Worm (Caenorhabditis elegans) whole organism, mixed stage, embryonic: ENCODE measurements around the gene C46C2.7.

Source experiments
- M03D4.4 ChIP-seq: sonication (generic microtip); optimal IDR thresholded peaks from 2 replicates; lab custom pipeline; 2017; ENCODE audit warnings: mild to moderate bottlenecking, missing genetic modification characterization, missing compliant biosample characterization
- bed-3 ChIP-seq: fragments of 200-800 bp; sonication (Bioruptor generic); optimal IDR thresholded peaks from 3 replicates; lab custom pipeline; 2018; ENCODE audit warnings: mild to moderate bottlenecking, missing genetic modification characterization, moderate library complexity, missing compliant biosample characterization
- blmp-1 ChIP-seq: fragments of 150-350 bp; optimal IDR thresholded peaks from 2 replicates; lab custom pipeline; 2014; ENCODE audit warnings: missing biosample characterization, missing genetic modification characterization
- ceh-39 ChIP-seq: fragments of 150-350 bp; optimal IDR thresholded peaks from 2 replicates; lab custom pipeline; 2014; ENCODE audit warnings: missing biosample characterization, missing genetic modification characterization
- ceh-43 ChIP-seq: fragments of 200-800 bp; sonication (Bioruptor generic); optimal IDR thresholded peaks from 2 replicates; lab custom pipeline; 2018; ENCODE audit warnings: mild to moderate bottlenecking, missing genetic modification characterization, moderate library complexity, missing compliant biosample characterization
- ceh-83 ChIP-seq: fragments of 200-800 bp; sonication (Bioruptor generic); optimal IDR thresholded peaks from 2 replicates; lab custom pipeline; 2018; ENCODE audit warnings: mild to moderate bottlenecking, missing genetic modification characterization, missing compliant biosample characterization
- ces-1 ChIP-seq: fragments of 150-350 bp; optimal IDR thresholded peaks from 2 replicates; lab custom pipeline; 2014; ENCODE audit warnings: missing biosample characterization, missing genetic modification reagents, missing genetic modification characterization
- cnd-1 ChIP-seq: fragments of 200-800 bp; sonication (Bioruptor generic); optimal IDR thresholded peaks from 2 replicates; lab custom pipeline; 2018; ENCODE audit warnings: mild to moderate bottlenecking, missing genetic modification characterization, missing compliant biosample characterization
- drap-1 ChIP-seq: fragments of 200-800 bp; sonication (Bioruptor generic); optimal IDR thresholded peaks from 3 replicates; lab custom pipeline; 2018; ENCODE audit warnings: mild to moderate bottlenecking, missing genetic modification characterization, missing compliant biosample characterization
- elt-1 ChIP-seq: sonication (generic microtip); optimal IDR thresholded peaks from 2 replicates; lab custom pipeline; 2017; ENCODE audit warnings: missing genetic modification characterization, mild to moderate bottlenecking, missing compliant biosample characterization, antibody characterized with exemption, moderate library complexity, borderline replicate concordance; ENCODE audit not compliant: insufficient read depth
- flh-1 ChIP-seq: fragments of 200-800 bp; sonication (Bioruptor generic); optimal IDR thresholded peaks from 2 replicates; lab custom pipeline; 2018; ENCODE audit warnings: mild to moderate bottlenecking, missing genetic modification characterization, moderate library complexity, missing compliant biosample characterization
- ham-2 ChIP-seq: fragments of 200-800 bp; sonication (Bioruptor generic); optimal IDR thresholded peaks from 2 replicates; lab custom pipeline; 2018; ENCODE audit warnings: mild to moderate bottlenecking, missing genetic modification characterization, missing compliant biosample characterization
- lin-13 ChIP-seq: fragments of 150-350 bp; optimal IDR thresholded peaks from 2 replicates; lab custom pipeline; 2014; ENCODE audit warnings: missing biosample characterization, missing genetic modification characterization
- lin-32 ChIP-seq: fragments of 200-800 bp; sonication (Bioruptor generic); optimal IDR thresholded peaks from 2 replicates; lab custom pipeline; 2018; ENCODE audit warnings: mild to moderate bottlenecking, missing genetic modification characterization, missing compliant biosample characterization
- lsy-2 ChIP-seq: fragments of 150-350 bp; optimal IDR thresholded peaks from 2 replicates; lab custom pipeline; 2014; ENCODE audit warnings: missing biosample characterization, missing genetic modification characterization
- mab-5 ChIP-seq: fragments of 150-350 bp; optimal IDR thresholded peaks from 2 replicates; lab custom pipeline; 2014; ENCODE audit warnings: missing biosample characterization, missing genetic modification characterization
- mep-1 ChIP-seq: fragments of 150-350 bp; optimal IDR thresholded peaks from 2 replicates; lab custom pipeline; 2017; ENCODE audit warnings: missing biosample characterization, missing genetic modification reagents, missing genetic modification characterization, inconsistent platforms
- nhr-12 ChIP-seq: fragments of 150-350 bp; optimal IDR thresholded peaks from 2 replicates; lab custom pipeline; 2014; ENCODE audit warnings: missing biosample characterization, missing genetic modification characterization
- nhr-2 ChIP-seq: fragments of 150-350 bp; optimal IDR thresholded peaks from 2 replicates; lab custom pipeline; 2014; ENCODE audit warnings: missing biosample characterization, missing genetic modification characterization
- nhr-237 ChIP-seq: fragments of 150-350 bp; optimal IDR thresholded peaks from 2 replicates; lab custom pipeline; 2014; ENCODE audit warnings: missing biosample characterization, missing genetic modification characterization
- nhr-28 ChIP-seq: fragments of 150-350 bp; optimal IDR thresholded peaks from 2 replicates; lab custom pipeline; 2014; ENCODE audit warnings: missing biosample characterization, missing genetic modification characterization
- nhr-76 ChIP-seq: sonication (generic microtip); optimal IDR thresholded peaks from 2 replicates; lab custom pipeline; 2017; ENCODE audit warnings: missing biosample characterization, missing genetic modification characterization
- sem-2 ChIP-seq: fragments of 200-800 bp; sonication (Bioruptor generic); optimal IDR thresholded peaks from 2 replicates; lab custom pipeline; 2018; ENCODE audit warnings: mild to moderate bottlenecking, missing genetic modification characterization, missing compliant biosample characterization
- snpc-4 ChIP-seq: fragments of 150-350 bp; optimal IDR thresholded peaks from 2 replicates; lab custom pipeline; 2014; ENCODE audit warnings: missing biosample characterization, missing genetic modification characterization
- sptf-1 ChIP-seq: sonication (generic microtip); optimal IDR thresholded peaks from 2 replicates; lab custom pipeline; 2017; ENCODE audit warnings: mild to moderate bottlenecking, missing genetic modification characterization, moderate library complexity, missing compliant biosample characterization
- tbx-8 ChIP-seq: fragments of 200-800 bp; sonication (Bioruptor generic); optimal IDR thresholded peaks from 2 replicates; lab custom pipeline; 2018; ENCODE audit warnings: mild to moderate bottlenecking, missing genetic modification characterization, moderate library complexity, missing compliant biosample characterization
- unc-120 ChIP-seq: sonication (generic microtip); optimal IDR thresholded peaks from 2 replicates; lab custom pipeline; 2017; ENCODE audit warnings: missing genetic modification characterization, missing compliant biosample characterization; ENCODE audit not compliant: poor library complexity, severe bottlenecking
- unc-39 ChIP-seq: fragments of 150-350 bp; optimal IDR thresholded peaks from 2 replicates; lab custom pipeline; 2014; ENCODE audit warnings: missing biosample characterization, missing genetic modification characterization
- unc-62 ChIP-seq: fragments of 150-350 bp; optimal IDR thresholded peaks from 2 replicates; lab custom pipeline; 2014; ENCODE audit warnings: missing biosample characterization, missing genetic modification reagents, missing genetic modification characterization
- zip-8 ChIP-seq: fragments of 150-350 bp; optimal IDR thresholded peaks from 2 replicates; lab custom pipeline; 2014; ENCODE audit warnings: missing biosample characterization, missing genetic modification characterization
- ztf-11 ChIP-seq: fragments of 150-350 bp; optimal IDR thresholded peaks from 2 replicates; lab custom pipeline; 2014; ENCODE audit warnings: missing biosample characterization, missing genetic modification characterization

The C46C2.7 gene

ce11 chrIV:9158969-9159800, 35.4 kb upstream of the C46C2.7 start, which contains the start of gene pcp-3:
Gene pcp-3, minus strand, starts transcription at chrIV:9159019.
- TF ChIP-seq nhr-2 (tag; lab: Kevin White, UChicago) (no peak), M03D4.4 (tag; lab: Kevin White, UChicago) (no peak), flh-1 (GFP tag; lab: Kevin White, UChicago) (no peak), ztf-11 (tag; lab: Kevin White, UChicago) (no peak), ces-1 (GFP tag; lab: Kevin White, UChicago) (no peak), elt-1 (tag; lab: Kevin White, UChicago) (no peak), nhr-28 (tag; lab: Kevin White, UChicago) (no peak), sem-2 (GFP tag; lab: Kevin White, UChicago) (no peak), bed-3 (GFP tag; lab: Kevin White, UChicago) (no peak), blmp-1 (no peak), ceh-39 (tag; lab: Kevin White, UChicago) (no peak), lin-13 (tag; lab: Kevin White, UChicago) (no peak), lin-32 (GFP tag; lab: Kevin White, UChicago) (no peak), drap-1 (GFP tag; lab: Kevin White, UChicago) (no peak)

ce11 chrIV:9159863-9160262, 34.8 kb upstream of the C46C2.7 start:
- TF ChIP-seq drap-1 (GFP tag; lab: Kevin White, UChicago) (no peak), cnd-1 (tag; lab: Kevin White, UChicago) (no peak), ces-1 (GFP tag; lab: Kevin White, UChicago) (no peak), ceh-83 (GFP tag; lab: Kevin White, UChicago) (no peak)

ce11 chrIV:9165027-9165426, 29.6 kb upstream of the C46C2.7 start, which contains the start of gene pcp-2:
Gene pcp-2, minus strand, starts transcription at chrIV:9165127.
- no peak for TF ChIP-seq nhr-28 (tag; lab: Kevin White, UChicago)
- TF ChIP-seq elt-1 (tag; lab: Kevin White, UChicago), result no peak
- no peak for TF ChIP-seq ham-2 (GFP tag; lab: Kevin White, UChicago)
- TF ChIP-seq lin-13 (tag; lab: Kevin White, UChicago), result no peak
- no peak for TF ChIP-seq mep-1 (tag; lab: Kevin White, UChicago)
- TF ChIP-seq drap-1 (GFP tag; lab: Kevin White, UChicago), result no peak
- TF ChIP-seq nhr-76 (tag; lab: Kevin White, UChicago), result no peak
- TF ChIP-seq nhr-237 (tag; lab: Kevin White, UChicago), result no peak
- TF ChIP-seq M03D4.4 (tag; lab: Kevin White, UChicago), result no peak
- no peak for TF ChIP-seq snpc-4 (tag; lab: Kevin White, UChicago)
- no peak for TF ChIP-seq ceh-43 (GFP tag; lab: Kevin White, UChicago)
- TF ChIP-seq ztf-11 (tag; lab: Kevin White, UChicago), result no peak
- TF ChIP-seq unc-120 (tag; lab: Kevin White, UChicago), result no peak
- TF ChIP-seq nhr-2 (tag; lab: Kevin White, UChicago), result no peak
- no peak for TF ChIP-seq lsy-2 (tag; lab: Kevin White, UChicago)
- TF ChIP-seq nhr-12 (tag; lab: Kevin White, UChicago), result no peak
- no peak for TF ChIP-seq sptf-1 (tag; lab: Kevin White, UChicago)
- no peak for TF ChIP-seq unc-39 (tag; lab: Kevin White, UChicago)
- TF ChIP-seq, all 35 proteins: peak for 0

ce11 chrIV:9165681-9166080, 28.9 kb upstream of the C46C2.7 start, which contains the start of gene C07C7.3:
Gene C07C7.3, plus strand, starts transcription at chrIV:9166051.
- no peak for TF ChIP-seq ces-1 (GFP tag; lab: Kevin White, UChicago)
- TF ChIP-seq nhr-2 (tag; lab: Kevin White, UChicago), result no peak
- TF ChIP-seq lsy-2 (tag; lab: Kevin White, UChicago), result no peak
- TF ChIP-seq snpc-4 (tag; lab: Kevin White, UChicago), result no peak
- no peak for TF ChIP-seq zip-8
- TF ChIP-seq bed-3 (GFP tag; lab: Kevin White, UChicago), result no peak

ce11 chrIV:9169764-9170163, 24.9 kb upstream of the C46C2.7 start:
- TF ChIP-seq snpc-4 (tag; lab: Kevin White, UChicago), result no peak
- no peak for TF ChIP-seq mab-5 (tag; lab: Kevin White, UChicago)
- TF ChIP-seq lin-32 (GFP tag; lab: Kevin White, UChicago), result no peak
- TF ChIP-seq nhr-237 (tag; lab: Kevin White, UChicago), result no peak
- no peak for TF ChIP-seq sem-2 (GFP tag; lab: Kevin White, UChicago)
- no peak for TF ChIP-seq elt-1 (tag; lab: Kevin White, UChicago)
- no peak for TF ChIP-seq nhr-28 (tag; lab: Kevin White, UChicago)
- TF ChIP-seq tbx-8 (GFP tag; lab: Kevin White, UChicago), result no peak
- TF ChIP-seq lsy-2 (tag; lab: Kevin White, UChicago), result no peak
- TF ChIP-seq nhr-12 (tag; lab: Kevin White, UChicago), result no peak
- TF ChIP-seq ceh-43 (GFP tag; lab: Kevin White, UChicago), result no peak
- TF ChIP-seq nhr-2 (tag; lab: Kevin White, UChicago), result no peak
- no peak for TF ChIP-seq unc-62
- TF ChIP-seq unc-39 (tag; lab: Kevin White, UChicago), result no peak
